Worm (Caenorhabditis elegans): Measurements from ENCODE around the gene cutl-27.

DNA sequence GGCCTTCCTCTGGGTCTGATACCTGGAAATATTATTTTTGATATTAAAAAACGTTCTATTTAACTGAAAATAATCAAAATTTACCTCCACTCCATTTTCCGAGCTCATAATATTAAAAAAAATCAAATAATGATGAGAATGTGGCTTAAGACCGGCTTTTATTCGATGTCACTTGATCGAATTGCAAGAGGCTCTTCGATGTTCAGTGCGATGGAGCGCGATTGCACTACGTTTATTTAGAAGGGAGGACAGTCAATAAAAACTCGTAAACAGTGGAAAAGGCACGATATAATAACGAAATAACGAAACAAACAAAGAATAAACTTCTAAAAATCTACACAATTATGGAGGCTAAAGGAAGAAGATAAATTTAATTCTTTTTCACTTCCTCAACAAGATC, 23.6 kb upstream of the cutl-27 start, which contains the start of gene tag-30:
- TF ChIP-seq lin-13 (GFP tag; optimal IDR thresholded peaks at IDR 0.05) (no peak), aly-2 (tag; optimal IDR thresholded peaks at IDR 0.05) (no peak), ctbp-1 (GFP tag; IDR thresholded peaks at IDR 0.05) (no peak), zip-2 (tag; optimal IDR thresholded peaks at IDR 0.05) (no peak), lim-7 (GFP tag; IDR thresholded peaks at IDR 0.05) (no peak), ceh-28 (tag; optimal IDR thresholded peaks at IDR 0.05) (no peak), mep-1 (tag; optimal IDR thresholded peaks at IDR 0.05) (peak; percentile 61), ama-1 (optimal IDR thresholded peaks at IDR 0.05) (peak; percentile 3), dmd-6 (GFP tag; IDR thresholded peaks at IDR 0.05) (no peak), lsy-2 (tag; optimal IDR thresholded peaks at IDR 0.05) (peak in 1 of 2 experiments; percentile 74), unc-62 (GFP tag; optimal IDR thresholded peaks at IDR 0.05 in 1 of 2) (no peak), unc-62 (tag; optimal IDR thresholded peaks at IDR 0.05) (no peak), pqm-1 (tag; optimal IDR thresholded peaks at IDR 0.05) (no peak), egl-27 (tag; optimal IDR thresholded peaks at IDR 0.05) (no peak)
